Fruit fly (Drosophila melanogaster) whole organism, prepupa: Measurements from ENCODE around the gene CG11555.
A peak's percentile ranks its signal among the peaks of the same experiment; 100 is the strongest.

Source experiments
- CG11762 ChIP-seq: fragments of 200-800 bp; sonication (Bioruptor generic); optimal IDR thresholded peaks from 3 replicates; lab custom pipeline; 2016; ENCODE audit warnings: missing biosample characterization, missing genetic modification characterization; ENCODE audit not compliant: insufficient read depth
- CG11902 ChIP-seq: fragments of 200-800 bp; sonication (Bioruptor generic); optimal IDR thresholded peaks from 3 replicates; lab custom pipeline; 2016; ENCODE audit warnings: missing biosample characterization, missing genetic modification characterization
- CG15336 ChIP-seq: fragments of 200-800 bp; sonication (Bioruptor generic); IDR thresholded peaks from 2 replicates; pipeline ENCODE4 v1.3.6; 2022; ENCODE audit warnings: missing biosample characterization, missing genetic modification characterization
- CG1621 ChIP-seq: fragments of 200-800 bp; sonication (Bioruptor generic); optimal IDR thresholded peaks from 3 replicates; lab custom pipeline; 2018; ENCODE audit warnings: missing biosample characterization, mild to moderate bottlenecking, missing genetic modification characterization
- CG31627 ChIP-seq: fragments of 200-800 bp; sonication (Bioruptor generic); optimal IDR thresholded peaks from 3 replicates; lab custom pipeline; 2016; ENCODE audit warnings: missing biosample characterization, missing genetic modification characterization
- CG32006 ChIP-seq: fragments of 200-800 bp; sonication (Bioruptor generic); optimal IDR thresholded peaks from 3 replicates; lab custom pipeline; 2017; ENCODE audit warnings: missing biosample characterization, mild to moderate bottlenecking, missing genetic modification characterization
- CG34406 ChIP-seq: fragments of 200-800 bp; sonication (Bioruptor generic); optimal IDR thresholded peaks from 3 replicates; lab custom pipeline; 2016; ENCODE audit warnings: missing biosample characterization, missing genetic modification characterization
- CG3919 ChIP-seq: fragments of 200-800 bp; sonication (Bioruptor generic); optimal IDR thresholded peaks from 3 replicates; lab custom pipeline; 2016; ENCODE audit warnings: missing biosample characterization, missing genetic modification characterization
- CG6163 ChIP-seq: fragments of 200-800 bp; sonication (Bioruptor generic); IDR thresholded peaks from 3 replicates; pipeline ENCODE4 v1.3.6; 2022; ENCODE audit warnings: missing biosample characterization, missing genetic modification characterization
- CG6792 ChIP-seq: fragments of 200-800 bp; sonication (Bioruptor generic); optimal IDR thresholded peaks from 3 replicates; lab custom pipeline; 2016; ENCODE audit warnings: missing biosample characterization, missing genetic modification characterization
- CG8119 ChIP-seq: fragments of 200-800 bp; sonication (Bioruptor generic); IDR thresholded peaks from 3 replicates; pipeline ENCODE4 v1.3.6; 2022; ENCODE audit warnings: missing biosample characterization, missing genetic modification characterization
- CG8319 ChIP-seq: fragments of 200-800 bp; sonication (Bioruptor generic); optimal IDR thresholded peaks from 3 replicates; lab custom pipeline; 2016; ENCODE audit warnings: missing biosample characterization, missing genetic modification characterization
- CG8632 ChIP-seq: fragments of 200-800 bp; sonication (Bioruptor generic); optimal IDR thresholded peaks from 3 replicates; lab custom pipeline; 2016; ENCODE audit warnings: missing biosample characterization, missing genetic modification characterization
- Eip78C ChIP-seq: fragments of 200-800 bp; sonication (Bioruptor generic); peaks from one replicate; lab custom pipeline; 2016; ENCODE audit warnings: missing biosample characterization, missing genetic modification characterization
- Eip93F ChIP-seq: fragments of 200-800 bp; sonication (Bioruptor generic); optimal IDR thresholded peaks from 2 replicates; lab custom pipeline; 2016; ENCODE audit warnings: missing biosample characterization, mild to moderate bottlenecking, missing genetic modification characterization
- Gug ChIP-seq: fragments of 200-800 bp; sonication (Bioruptor generic); IDR thresholded peaks from 2 replicates; pipeline ENCODE4 v1.3.6; 2022; ENCODE audit warnings: missing biosample characterization, missing genetic modification characterization
- Hr38 ChIP-seq: sonication (Bioruptor generic); optimal IDR thresholded peaks from 2 replicates; lab custom pipeline; 2016; ENCODE audit warnings: missing biosample characterization, missing genetic modification characterization
- Sox14 ChIP-seq: fragments of 200-800 bp; sonication (Bioruptor generic); optimal IDR thresholded peaks from 3 replicates; lab custom pipeline; 2016; ENCODE audit warnings: missing biosample characterization, missing genetic modification characterization
- Sox15 ChIP-seq: fragments of 200-800 bp; sonication (Bioruptor generic); optimal IDR thresholded peaks from 3 replicates; lab custom pipeline; 2016; ENCODE audit warnings: missing biosample characterization, missing genetic modification characterization
- acj6 ChIP-seq: fragments of 200-800 bp; sonication (Bioruptor generic); optimal IDR thresholded peaks from 3 replicates; lab custom pipeline; 2016; ENCODE audit warnings: missing biosample characterization, missing genetic modification characterization
- cyc ChIP-seq: fragments of 200-800 bp; sonication (Bioruptor generic); optimal IDR thresholded peaks from 3 replicates; lab custom pipeline; 2016; ENCODE audit warnings: missing biosample characterization, missing genetic modification characterization
- esn ChIP-seq: fragments of 200-800 bp; sonication (Bioruptor generic); optimal IDR thresholded peaks from 2 replicates; lab custom pipeline; 2016; ENCODE audit warnings: missing biosample characterization, mild to moderate bottlenecking, missing genetic modification characterization, moderate library complexity
- fd59A ChIP-seq: fragments of 200-800 bp; sonication (Bioruptor generic); optimal IDR thresholded peaks from 2 replicates; lab custom pipeline; 2017; ENCODE audit warnings: missing biosample characterization, mild to moderate bottlenecking, missing genetic modification characterization, missing genetic modification reagents
- net ChIP-seq: fragments of 200-800 bp; sonication (Bioruptor generic); optimal IDR thresholded peaks from 3 replicates; lab custom pipeline; 2016; ENCODE audit warnings: missing biosample characterization, missing genetic modification characterization
- salr ChIP-seq, 2 experiments: fragments of 200-800 bp; sonication (Bioruptor generic); optimal IDR thresholded peaks; 3 replicates each; lab custom pipeline; 2016 to 2018; ENCODE audit warnings: missing biosample characterization in 2 of 2, missing genetic modification characterization in 2 of 2, mild to moderate bottlenecking in 1 of 2
- spab ChIP-seq: fragments of 200-800 bp; sonication (Bioruptor generic); optimal IDR thresholded peaks from 2 replicates; lab custom pipeline; 2017; ENCODE audit warnings: missing biosample characterization, mild to moderate bottlenecking, missing genetic modification characterization, missing genetic modification reagents
- ss ChIP-seq, 2 experiments: fragments of 200-800 bp; sonication (Bioruptor generic); optimal IDR thresholded peaks; 2 replicates in 1 of 2; 3 replicates in 1 of 2; lab custom pipeline; 2017 to 2018; ENCODE audit warnings: mild to moderate bottlenecking in 2 of 2, missing biosample characterization in 2 of 2, missing genetic modification characterization in 2 of 2, moderate library complexity in 1 of 2
- svp ChIP-seq: fragments of 200-800 bp; sonication (Bioruptor generic); peaks from one replicate; lab custom pipeline; 2016; ENCODE audit warnings: missing biosample characterization, missing genetic modification characterization
- topi ChIP-seq: fragments of 200-800 bp; sonication (Bioruptor generic); optimal IDR thresholded peaks from 3 replicates; lab custom pipeline; 2016; ENCODE audit warnings: missing biosample characterization, missing genetic modification characterization

The CG11555 gene

DNA sequence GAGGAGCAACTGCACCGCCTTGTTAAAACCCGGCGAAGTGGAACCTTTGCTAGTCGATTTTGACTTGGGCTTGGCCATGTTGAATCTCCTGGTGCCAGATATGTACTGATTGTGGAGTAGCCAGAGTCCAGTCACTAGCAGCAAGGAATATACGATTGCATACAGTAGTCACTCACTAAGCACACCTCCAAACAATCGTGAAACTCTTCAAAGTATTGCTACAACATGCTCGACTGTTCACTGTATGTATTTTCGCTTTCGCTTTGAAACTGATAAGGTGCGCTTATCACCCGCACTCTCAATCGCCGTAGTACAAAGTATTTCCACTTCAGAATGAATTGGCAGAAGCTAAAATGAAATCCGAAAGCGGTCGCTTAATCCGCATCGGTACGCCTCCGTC lies 12.8 kb downstream of the CG11555 start (continued):
- peak; percentile 80 for TF ChIP-seq net (GFP tag; lab: Kevin White, UChicago)
- TF ChIP-seq Eip93F (GFP tag; lab: Kevin White, UChicago) = peak; percentile 92
- TF ChIP-seq topi = peak; percentile 81
- TF ChIP-seq esn (GFP tag; lab: Kevin White, UChicago) = peak; percentile 88
- TF ChIP-seq CG6792 (GFP tag; lab: Kevin White, UChicago) = peak; percentile 78
- peak in 1 of 2 experiments; percentile 48 for TF ChIP-seq salr (GFP tag; optimal IDR thresholded peaks at IDR 0.05; lab: Kevin White, UChicago)
- no peak for TF ChIP-seq fd59A (GFP tag; lab: Kevin White, UChicago)
- TF ChIP-seq CG11762 (GFP tag; lab: Kevin White, UChicago) = peak; percentile 62
- peak; percentile 73 for TF ChIP-seq CG6163 (GFP tag; lab: Robert Waterston, UW)
- peak; percentile 83 for TF ChIP-seq cyc
- peak; percentile 95 for TF ChIP-seq svp (GFP tag; lab: Kevin White, UChicago)
- TF ChIP-seq CG3919 (GFP tag; lab: Kevin White, UChicago) = peak; percentile 86
- TF ChIP-seq CG34406 (GFP tag; lab: Kevin White, UChicago) = peak; percentile 62
- TF ChIP-seq, all 60 proteins: peak for 52

DNA sequence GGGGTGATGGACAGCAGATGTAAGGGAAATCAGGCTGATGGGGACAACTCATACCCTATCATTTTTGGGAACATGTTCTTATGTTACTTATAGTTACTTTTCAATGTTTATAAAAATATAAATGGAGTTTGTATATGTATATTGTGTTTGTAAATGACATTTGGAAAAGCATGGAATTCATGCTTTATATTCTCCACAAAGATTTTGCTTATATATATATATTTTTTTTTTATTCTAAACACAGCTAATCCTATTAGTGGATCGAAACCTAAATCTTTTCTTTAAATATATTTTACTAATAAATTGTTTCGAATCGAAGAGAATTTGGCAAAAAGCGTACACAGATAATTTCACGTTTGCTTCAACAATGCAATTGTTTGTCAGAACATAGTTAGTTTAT lies 15.4 kb downstream of the CG11555 start, which contains the start of gene Amnionless:
Amnionless (minus strand) TSS at position 101 of the 400 bp plus-strand sequence.
- no peak for TF ChIP-seq Gug (GFP tag; lab: Robert Waterston, UW)
- TF ChIP-seq CG11902 = no peak

DNA sequence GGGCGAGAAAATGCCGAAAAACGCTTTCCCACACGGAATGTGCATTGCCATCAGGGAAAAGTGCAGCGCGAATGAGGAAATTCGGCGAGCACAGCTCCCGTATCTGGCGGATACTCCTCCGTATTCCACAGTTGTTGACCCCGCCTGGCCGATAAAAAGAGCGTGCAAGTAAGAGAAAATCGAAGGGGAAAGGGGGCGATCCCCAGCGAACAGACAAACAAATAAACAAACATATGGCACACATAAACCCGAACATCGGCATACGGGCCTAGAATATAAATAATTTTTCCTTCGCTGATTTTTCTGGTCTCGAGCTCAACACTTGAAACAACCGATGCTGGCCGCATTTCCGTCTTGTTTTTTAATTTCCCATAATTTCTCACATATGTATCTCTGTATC lies 16.7 kb downstream of the CG11555 start:
- TF ChIP-seq CG8632 (GFP tag; lab: Kevin White, UChicago) (no peak), CG1621 (tag; lab: Kevin White, UChicago) (peak; percentile 7)

DNA sequence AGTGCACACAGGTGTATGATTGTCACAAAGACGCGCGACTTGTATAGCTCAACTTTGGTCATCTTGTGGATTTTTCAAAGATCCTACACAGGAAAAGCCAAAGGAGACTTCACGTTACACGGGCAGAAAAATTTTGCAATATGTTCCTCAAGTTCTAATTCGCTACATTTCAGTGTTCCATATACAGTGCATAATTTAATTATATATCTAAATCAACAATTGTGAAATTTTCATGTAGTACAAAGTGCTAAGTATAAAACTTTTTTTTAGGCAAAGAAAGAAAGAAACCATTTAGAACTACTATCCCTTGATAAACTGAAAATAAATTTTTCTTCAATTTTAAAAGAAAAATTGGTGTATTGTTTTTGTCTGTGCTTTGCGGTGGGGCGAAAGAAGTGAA lies 17.3 kb downstream of the CG11555 start:
- TF ChIP-seq Eip78C (GFP tag; lab: Kevin White, UChicago) (peak; percentile 54), spab (GFP tag; lab: Kevin White, UChicago) (no peak), CG32006 (GFP tag; lab: Kevin White, UChicago) (no peak), Hr38 (GFP tag; lab: Kevin White, UChicago) (no peak)

DNA sequence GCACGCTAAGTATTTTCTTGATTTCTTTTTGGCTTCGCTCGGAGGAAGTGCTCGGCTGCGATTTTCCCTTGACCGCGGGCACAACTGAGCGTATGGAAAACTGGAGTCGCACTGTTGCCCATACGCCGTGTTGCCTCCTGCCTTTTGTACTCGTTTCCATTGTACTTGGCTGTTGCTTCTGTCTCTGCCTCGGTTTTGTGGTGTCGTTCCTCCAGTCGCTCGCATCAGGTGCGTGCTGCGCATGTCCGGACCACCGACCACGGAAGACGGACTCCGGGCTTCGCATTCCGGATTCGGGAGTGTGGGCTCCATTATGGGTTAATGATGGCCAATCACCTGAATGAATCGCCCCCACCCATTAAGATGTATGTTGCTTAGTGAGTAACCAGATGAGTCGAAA lies 18.0 kb downstream of the CG11555 start, which contains the start of gene CG3625:
CG3625 (minus strand) TSS at position 139 of the 400 bp plus-strand sequence.
- TF ChIP-seq CG8319 (GFP tag; lab: Kevin White, UChicago) (no peak), Sox15 (GFP tag; lab: Kevin White, UChicago) (no peak)

DNA sequence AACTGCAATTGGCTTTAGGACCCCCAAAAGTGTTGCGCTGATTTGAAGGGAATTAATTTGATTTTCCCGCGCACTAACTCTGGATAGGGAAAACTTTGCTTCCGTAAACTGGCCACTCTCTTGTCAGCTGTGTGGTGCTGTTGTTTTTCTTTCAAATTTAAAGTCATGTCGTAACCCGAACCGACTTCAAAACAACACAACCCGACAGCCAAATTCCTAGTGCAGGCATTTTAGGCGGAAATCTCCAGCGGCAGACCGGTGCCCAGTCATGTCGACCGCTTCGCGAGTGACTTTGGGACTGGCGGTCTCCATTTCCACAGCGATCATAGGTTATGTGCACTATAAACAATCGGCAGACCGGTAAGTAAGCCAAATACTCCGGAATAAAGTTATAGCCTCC lies 18.7 kb downstream of the CG11555 start, which contains the start of gene CG11562:
CG11562 (plus strand) TSS at position 119 of the 400 bp plus-strand sequence.
- TF ChIP-seq CG15336 (GFP tag; lab: Robert Waterston, UW) = no peak
- TF ChIP-seq Eip78C (GFP tag; lab: Kevin White, UChicago) = peak; percentile 18
- TF ChIP-seq, all 60 proteins: peak for 1

DNA sequence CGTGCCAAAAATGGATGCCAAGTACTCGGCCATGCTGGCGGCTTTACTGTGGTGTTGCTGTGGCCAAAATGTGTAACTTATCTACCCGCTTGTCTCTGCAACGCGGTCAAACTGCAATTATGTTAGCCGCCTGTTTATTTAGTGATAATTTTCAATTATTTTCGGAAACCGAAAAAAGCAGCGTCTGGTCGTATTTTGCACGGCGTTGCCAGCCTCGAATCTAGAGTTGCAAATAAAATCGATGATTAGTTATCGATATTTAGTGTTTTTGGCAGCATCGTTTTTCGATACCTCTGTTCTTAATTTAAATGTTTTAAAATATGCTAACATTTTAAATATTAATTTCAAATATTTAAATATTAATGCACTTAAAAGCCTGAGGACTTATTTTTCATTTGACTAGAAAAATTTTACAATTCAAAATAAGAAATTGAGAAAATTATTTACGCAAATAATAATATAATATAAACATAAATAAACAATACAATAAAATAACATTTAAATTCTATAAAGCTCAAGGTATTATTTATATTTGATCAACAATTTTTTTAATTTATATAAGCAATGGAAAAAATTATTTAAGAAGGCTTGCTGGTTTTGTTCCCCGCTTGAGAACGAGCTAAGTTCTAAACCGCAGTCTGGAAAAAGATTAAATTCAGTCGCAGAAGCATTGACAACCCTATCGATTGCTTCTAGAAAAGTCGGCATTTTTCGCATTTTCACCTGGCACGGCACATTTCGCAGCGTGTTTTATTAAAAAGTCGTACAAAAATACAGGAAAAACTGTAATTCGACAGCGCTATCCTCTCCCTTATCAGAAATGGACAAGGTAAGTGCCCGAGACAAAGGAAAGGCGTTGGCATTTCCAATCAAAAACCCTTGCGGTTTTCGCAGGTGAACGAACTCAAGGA lies 21.1 kb downstream of the CG11555 start, which contains the start of the genes U2af38 and Stip1:
U2af38 (minus strand) TSS at position 230 of the 911 bp plus-strand sequence.
Stip1 (plus strand) TSS at position 671 of the 911 bp plus-strand sequence.
- TF ChIP-seq Sox14 (GFP tag; lab: Kevin White, UChicago) (peak; percentile 20), CG31627 (peak; percentile 3), CG8119 (GFP tag; lab: Robert Waterston, UW) (no peak), ss (GFP tag; optimal IDR thresholded peaks at IDR 0.05; lab: Kevin White, UChicago) (peak in 1 of 2 experiments; percentile 12), Eip78C (GFP tag; lab: Kevin White, UChicago) (peak; percentile 64), acj6 (GFP tag; lab: Kevin White, UChicago) (peak; percentile 9)
